Worm (Caenorhabditis elegans) whole organism, L3 larva: ENCODE results near the gene Y38E10A.9.

Experiments used
- ZK546.5 ChIP-seq: sonication (generic microtip); optimal IDR thresholded peaks from 2 replicates; lab custom pipeline; 2017; ENCODE audit warnings: missing biosample characterization, missing genetic modification characterization
- ceh-16 ChIP-seq: sonication (generic microtip); optimal IDR thresholded peaks from 2 replicates; lab custom pipeline; 2017; ENCODE audit warnings: missing biosample characterization, missing genetic modification characterization
- ceh-28 ChIP-seq: fragments of 150-350 bp; optimal IDR thresholded peaks from 2 replicates; lab custom pipeline; 2014; ENCODE audit warnings: missing biosample characterization, missing genetic modification reagents, missing genetic modification characterization
- ceh-82 ChIP-seq: fragments of 150-350 bp; optimal IDR thresholded peaks from 2 replicates; lab custom pipeline; 2014; ENCODE audit warnings: missing biosample characterization, missing genetic modification characterization
- ceh-9 ChIP-seq: sonication (generic microtip); optimal IDR thresholded peaks from 2 replicates; lab custom pipeline; 2018; ENCODE audit warnings: missing biosample characterization, missing genetic modification characterization
- egl-27 ChIP-seq: sonication (generic microtip); optimal IDR thresholded peaks from 4 replicates; lab custom pipeline; 2017; ENCODE audit warnings: missing biosample characterization, missing genetic modification reagents, missing genetic modification characterization
- elt-1 ChIP-seq: fragments of 150-350 bp; optimal IDR thresholded peaks from 2 replicates; lab custom pipeline; 2014; ENCODE audit warnings: missing biosample characterization, missing genetic modification characterization
- elt-3 ChIP-seq, 3 experiments: fragments of 150-350 bp in 1 of 3; sonication (generic microtip) in 2 of 3; optimal IDR thresholded peaks; 2 replicates in 2 of 3; 4 replicates in 1 of 3; lab custom pipeline; 2014 to 2017; ENCODE audit warnings: missing biosample characterization in 3 of 3, missing genetic modification characterization in 3 of 3
- eor-1 ChIP-seq, 2 experiments: fragments of 150-350 bp; optimal IDR thresholded peaks; 2 replicates each; lab custom pipeline; 2014 to 2018; ENCODE audit warnings: missing biosample characterization in 2 of 2, missing genetic modification characterization in 2 of 2
- fkh-2 ChIP-seq: fragments of 150-350 bp; optimal IDR thresholded peaks from 2 replicates; lab custom pipeline; 2014; ENCODE audit warnings: missing biosample characterization, missing genetic modification reagents, missing genetic modification characterization
- jun-1 ChIP-seq: fragments of 150-350 bp; optimal IDR thresholded peaks from 2 replicates; lab custom pipeline; 2014; ENCODE audit warnings: missing biosample characterization, missing genetic modification reagents, missing genetic modification characterization
- lin-15B ChIP-seq: fragments of 150-350 bp; optimal IDR thresholded peaks from 2 replicates; lab custom pipeline; 2014; ENCODE audit warnings: missing biosample characterization, missing genetic modification characterization
- lin-39 ChIP-seq: fragments of 150-350 bp; optimal IDR thresholded peaks from 2 replicates; lab custom pipeline; 2018; ENCODE audit warnings: missing biosample characterization, missing genetic modification reagents, missing genetic modification characterization
- lsy-12 ChIP-seq: sonication (generic microtip); optimal IDR thresholded peaks from 2 replicates; lab custom pipeline; 2016; ENCODE audit warnings: mild to moderate bottlenecking, missing genetic modification characterization, missing compliant biosample characterization
- mdl-1 ChIP-seq: fragments of 150-350 bp; optimal IDR thresholded peaks from 2 replicates; lab custom pipeline; 2014; ENCODE audit warnings: missing biosample characterization, missing genetic modification characterization
- nfya-1 ChIP-seq: sonication (generic microtip); optimal IDR thresholded peaks from 2 replicates; lab custom pipeline; 2017; ENCODE audit warnings: missing genetic modification characterization, mild to moderate bottlenecking, missing compliant biosample characterization, antibody characterized with exemption, moderate library complexity; ENCODE audit not compliant: insufficient read depth
- nhr-11 ChIP-seq: fragments of 150-350 bp; optimal IDR thresholded peaks from 2 replicates; lab custom pipeline; 2014; ENCODE audit warnings: missing biosample characterization, missing genetic modification characterization
- nhr-12 ChIP-seq: fragments of 150-350 bp; optimal IDR thresholded peaks from 2 replicates; lab custom pipeline; 2014; ENCODE audit warnings: missing biosample characterization, missing genetic modification characterization
- nhr-23 ChIP-seq: fragments of 150-350 bp; optimal IDR thresholded peaks from 2 replicates; lab custom pipeline; 2014; ENCODE audit warnings: missing biosample characterization, missing genetic modification reagents, missing genetic modification characterization
- nhr-237 ChIP-seq: fragments of 150-350 bp; optimal IDR thresholded peaks from 2 replicates; lab custom pipeline; 2014; ENCODE audit warnings: missing biosample characterization, missing genetic modification characterization
- nhr-25 ChIP-seq: sonication (generic microtip); optimal IDR thresholded peaks from 2 replicates; lab custom pipeline; 2017; ENCODE audit warnings: missing biosample characterization, missing genetic modification characterization
- nhr-28 ChIP-seq: fragments of 150-350 bp; optimal IDR thresholded peaks from 2 replicates; lab custom pipeline; 2014; ENCODE audit warnings: missing biosample characterization, missing genetic modification characterization
- nhr-43 ChIP-seq: sonication (generic microtip); optimal IDR thresholded peaks from 2 replicates; lab custom pipeline; 2016; ENCODE audit warnings: mild to moderate bottlenecking, missing genetic modification characterization, missing compliant biosample characterization; ENCODE audit not compliant: poor library complexity, severe bottlenecking
- nhr-67 ChIP-seq: fragments of 150-350 bp; optimal IDR thresholded peaks from 2 replicates; lab custom pipeline; 2014; ENCODE audit warnings: missing biosample characterization, missing genetic modification characterization
- pqm-1 ChIP-seq: fragments of 150-350 bp; optimal IDR thresholded peaks from 2 replicates; lab custom pipeline; 2017; ENCODE audit warnings: missing biosample characterization, missing genetic modification characterization, inconsistent platforms
- sea-2 ChIP-seq: fragments of 150-350 bp; sonication (generic microtip); optimal IDR thresholded peaks from 4 replicates; lab custom pipeline; 2014; ENCODE audit warnings: missing biosample characterization, missing genetic modification reagents, missing genetic modification characterization
- skn-1 ChIP-seq: fragments of 150-350 bp; optimal IDR thresholded peaks from 2 replicates; lab custom pipeline; 2014; ENCODE audit warnings: missing biosample characterization, missing genetic modification characterization
- snpc-4 ChIP-seq: fragments of 150-350 bp; optimal IDR thresholded peaks from 2 replicates; lab custom pipeline; 2014; ENCODE audit warnings: missing biosample characterization, missing genetic modification characterization
- tbx-2 ChIP-seq: sonication (generic microtip); optimal IDR thresholded peaks from 2 replicates; lab custom pipeline; 2016; ENCODE audit warnings: mild to moderate bottlenecking, missing genetic modification characterization, missing compliant biosample characterization
- unc-62 ChIP-seq: fragments of 150-350 bp; sonication (generic microtip); optimal IDR thresholded peaks from 4 replicates; lab custom pipeline; 2014; ENCODE audit warnings: missing biosample characterization, missing genetic modification reagents, missing genetic modification characterization
- zag-1 ChIP-seq: fragments of 150-350 bp; optimal IDR thresholded peaks from 2 replicates; lab custom pipeline; 2014; ENCODE audit warnings: missing biosample characterization, missing genetic modification characterization
- ztf-11 ChIP-seq: fragments of 150-350 bp; optimal IDR thresholded peaks from 2 replicates; lab custom pipeline; 2014; ENCODE audit warnings: missing biosample characterization, missing genetic modification characterization
- ztf-4 ChIP-seq: fragments of 150-350 bp; optimal IDR thresholded peaks from 2 replicates; lab custom pipeline; 2014; ENCODE audit warnings: missing biosample characterization, missing genetic modification characterization

Y38E10A.9 gene

ce11 chrII:12606108-12606507 is 2.6 kb upstream of the Y38E10A.9 start:
- TF ChIP-seq nhr-11 (no peak), lin-39 (tag; lab: Kevin White, UChicago) (no peak), egl-27 (tag; lab: Kevin White, UChicago) (no peak), nhr-23 (tag; lab: Kevin White, UChicago) (no peak), unc-62 (GFP tag; lab: Kevin White, UChicago) (no peak), jun-1 (tag; lab: Kevin White, UChicago) (no peak), lsy-12 (tag; lab: Kevin White, UChicago) (no peak), fkh-2 (tag; lab: Kevin White, UChicago) (no peak), nhr-12 (tag; lab: Kevin White, UChicago) (no peak), nhr-237 (tag; lab: Kevin White, UChicago) (no peak), mdl-1 (tag; lab: Kevin White, UChicago) (no peak), elt-3 (tag; optimal IDR thresholded peaks at IDR 0.05; lab: Kevin White, UChicago) (no peak), nhr-43 (no peak), zag-1 (no peak), eor-1 (tag; optimal IDR thresholded peaks at IDR 0.05; lab: Kevin White, UChicago) (no peak)

- TF ChIP-seq nhr-28 (tag; lab: Kevin White, UChicago) (no peak), nhr-11 (no peak), lin-15B (tag; lab: Kevin White, UChicago) (no peak), ceh-9 (tag; lab: Kevin White, UChicago) (no peak), ceh-82 (tag; lab: Kevin White, UChicago) (no peak), skn-1 (no peak), pqm-1 (tag; lab: Kevin White, UChicago) (no peak)
Measured at ce11 chrII:12606900-12607299, 1.9 kb upstream of the Y38E10A.9 start, which contains the start of gene Y38E10A.8. TSS of gene Y38E10A.8 (plus strand) at chrII:12607200.

- TF ChIP-seq ztf-4: no peak
- no peak for TF ChIP-seq tbx-2 (tag; lab: Kevin White, UChicago)
- no peak for TF ChIP-seq ceh-9 (tag; lab: Kevin White, UChicago)
- no peak for TF ChIP-seq ceh-82 (tag; lab: Kevin White, UChicago)
- TF ChIP-seq elt-3 (tag; optimal IDR thresholded peaks at IDR 0.05; lab: Kevin White, UChicago): no peak
- TF ChIP-seq nhr-12 (tag; lab: Kevin White, UChicago): no peak
- TF ChIP-seq nhr-67 (tag; lab: Kevin White, UChicago): no peak
- no peak for TF ChIP-seq sea-2 (GFP tag; lab: Kevin White, UChicago)
- no peak for TF ChIP-seq nhr-25 (tag; lab: Kevin White, UChicago)
- no peak for TF ChIP-seq mdl-1 (tag; lab: Kevin White, UChicago)
- TF ChIP-seq eor-1 (tag; optimal IDR thresholded peaks at IDR 0.05; lab: Kevin White, UChicago): no peak
- TF ChIP-seq ZK546.5 (tag; lab: Kevin White, UChicago): no peak
- no peak for TF ChIP-seq elt-1 (tag; lab: Kevin White, UChicago)
- TF ChIP-seq ceh-28 (tag; lab: Kevin White, UChicago): no peak
Measured at ce11 chrII:12612218-12612617, 3.5 kb downstream of the Y38E10A.9 start, which contains the start of gene nspe-4. TSS of gene nspe-4 (plus strand) at chrII:12612518.

ce11 chrII:12615413-12615812 is 6.7 kb downstream of the Y38E10A.9 start:
- TF ChIP-seq lsy-12 (tag; lab: Kevin White, UChicago): no peak
- peak; percentile 42 for TF ChIP-seq nhr-23 (tag; lab: Kevin White, UChicago)
- TF ChIP-seq nhr-43: peak; percentile 91
- no peak for TF ChIP-seq nhr-67 (tag; lab: Kevin White, UChicago)
- no peak for TF ChIP-seq ztf-11 (tag; lab: Kevin White, UChicago)
- no peak for TF ChIP-seq nfya-1 (tag; lab: Kevin White, UChicago)

- TF ChIP-seq ceh-16 (tag; lab: Kevin White, UChicago) (no peak), nhr-28 (tag; lab: Kevin White, UChicago) (no peak), ceh-28 (tag; lab: Kevin White, UChicago) (no peak), snpc-4 (no peak), sea-2 (GFP tag; lab: Kevin White, UChicago) (no peak), elt-1 (tag; lab: Kevin White, UChicago) (no peak)
Measured at ce11 chrII:12616081-12616480, 7.3 kb downstream of the Y38E10A.9 start, which contains the start of gene nspe-6. TSS of gene nspe-6 (minus strand) at chrII:12616181.
